Worm (Caenorhabditis elegans) whole organism, L1 larva: ENCODE results near the gene cdc-25.2.
"Not testable (repeated sequence)": the region's sequence is repeated elsewhere in the genome, so short reads cannot be mapped to it uniquely, and the experiment has no call there.

ENCODE experiments used
- elt-2 ChIP-seq: sonication (generic microtip); optimal IDR thresholded peaks from 2 replicates; lab custom pipeline; 2016; ENCODE audit warnings: missing genetic modification characterization, mild to moderate bottlenecking, inconsistent platforms, missing compliant biosample characterization, missing genetic modification reagents
- elt-3 ChIP-seq, 6 experiments: fragments of 150-350 bp in 1 of 6; sonication (generic microtip); optimal IDR thresholded peaks; 2 replicates each; lab custom pipeline; 2017 to 2018; ENCODE audit warnings: missing biosample characterization in 6 of 6, missing genetic modification characterization in 6 of 6, inconsistent platforms in 1 of 6
- nhr-28 ChIP-seq: fragments of 150-350 bp; optimal IDR thresholded peaks from 2 replicates; lab custom pipeline; 2014; ENCODE audit warnings: missing biosample characterization, missing genetic modification characterization
- nhr-76 ChIP-seq: sonication (generic microtip); optimal IDR thresholded peaks from 2 replicates; lab custom pipeline; 2017; ENCODE audit warnings: missing biosample characterization, missing genetic modification characterization
- nhr-84 ChIP-seq: sonication (generic microtip); optimal IDR thresholded peaks from 2 replicates; lab custom pipeline; 2017; ENCODE audit warnings: missing biosample characterization, missing genetic modification characterization
- sptf-1 ChIP-seq: fragments of 150-350 bp; optimal IDR thresholded peaks from 2 replicates; lab custom pipeline; 2014; ENCODE audit warnings: missing biosample characterization, missing genetic modification characterization
- unc-62 ChIP-seq: fragments of 150-350 bp; optimal IDR thresholded peaks from 2 replicates; lab custom pipeline; 2014; ENCODE audit warnings: missing biosample characterization, missing genetic modification reagents, missing genetic modification characterization
- zag-1 ChIP-seq: fragments of 150-350 bp; optimal IDR thresholded peaks from 2 replicates; lab custom pipeline; 2014; ENCODE audit warnings: missing biosample characterization, missing genetic modification characterization
- ztf-11 ChIP-seq, 2 experiments: sonication (generic microtip); optimal IDR thresholded peaks; 2 replicates each; lab custom pipeline; 2016 to 2017; ENCODE audit warnings: missing genetic modification characterization in 2 of 2, missing biosample characterization in 1 of 2, missing compliant biosample characterization in 1 of 2

- TF ChIP-seq ztf-11 (tag; optimal IDR thresholded peaks at IDR 0.05; lab: Kevin White, UChicago); unc-62; nhr-76 (tag; lab: Kevin White, UChicago); sptf-1; zag-1 (tag; lab: Kevin White, UChicago); nhr-84; nhr-28 (tag; lab: Kevin White, UChicago); elt-2; elt-3 (tag; optimal IDR thresholded peaks at IDR 0.05; lab: Kevin White, UChicago): not testable (repeated sequence)
Measured at ce11 chrV:1599088-1599487, 32.2 kb downstream of the cdc-25.2 start.
